Worm (Caenorhabditis elegans) whole organism, L4 larva: ENCODE measurements around the gene msp-76.

Experiments
- ceh-20 ChIP-seq: fragments of 200-800 bp; sonication (Bioruptor generic); IDR thresholded peaks from 2 replicates; pipeline ENCODE4 v1.3.6; 2022; ENCODE audit warnings: missing genetic modification reagents, missing genetic modification characterization, missing compliant biosample characterization
- lin-1 ChIP-seq: fragments of 200-800 bp; sonication (Bioruptor generic); IDR thresholded peaks from 2 replicates; pipeline ENCODE4 v1.3.6; 2022; ENCODE audit warnings: missing genetic modification reagents, missing genetic modification characterization, missing compliant biosample characterization
- lin-13 ChIP-seq: fragments of 150-350 bp; optimal IDR thresholded peaks from 2 replicates; lab custom pipeline; 2014; ENCODE audit warnings: missing biosample characterization, missing genetic modification reagents, missing genetic modification characterization
- mep-1 ChIP-seq: fragments of 150-350 bp; sonication (generic microtip); optimal IDR thresholded peaks from 3 replicates; lab custom pipeline; 2014; ENCODE audit warnings: missing biosample characterization, missing genetic modification characterization
- nhr-237 ChIP-seq: sonication (generic microtip); optimal IDR thresholded peaks from 2 replicates; lab custom pipeline; 2017; ENCODE audit warnings: missing biosample characterization, missing genetic modification characterization
- pha-4 ChIP-seq, 2 experiments: fragments of 150-350 bp in 1 of 2; fragments of 200-800 bp in 1 of 2; sonication (Bioruptor generic) in 1 of 2; IDR thresholded peaks in 1 of 2; optimal IDR thresholded peaks in 1 of 2; 2 replicates each; pipeline versions ENCODE4 v1.3.6 to Lab custom; 2014 to 2022; ENCODE audit warnings: missing genetic modification characterization in 2 of 2, missing genetic modification reagents in 2 of 2, missing biosample characterization in 1 of 2, missing compliant biosample characterization in 1 of 2
- tra-1 ChIP-seq: fragments of 200-800 bp; sonication (Bioruptor generic); IDR thresholded peaks from 2 replicates; pipeline ENCODE4 v1.3.6; 2022; ENCODE audit warnings: missing genetic modification reagents, missing genetic modification characterization, missing compliant biosample characterization

- TF ChIP-seq tra-1 (GFP tag; lab: Robert Waterston, UW) (no peak), nhr-237 (tag; lab: Kevin White, UChicago) (no peak), ceh-20 (GFP tag; lab: Robert Waterston, UW) (no peak), pha-4 (GFP tag; IDR thresholded peaks at IDR 0.05; lab: Robert Waterston, UW) (no peak), pha-4 (tag; optimal IDR thresholded peaks at IDR 0.05; lab: Kevin White, UChicago) (no peak), lin-13 (GFP tag; lab: Kevin White, UChicago) (no peak), mep-1 (tag; lab: Kevin White, UChicago) (peak; percentile 35), lin-1 (no peak)
Measured at ce11 chrIV:9647789-9648361, 40.9 kb upstream of the msp-76 start, which contains the start of gene amph-1.
